Worm (Caenorhabditis elegans): ENCODE data around the gene sgo-1.
A peak's percentile ranks its signal among the peaks of the same experiment; 100 is the strongest.

The sgo-1 gene

DNA sequence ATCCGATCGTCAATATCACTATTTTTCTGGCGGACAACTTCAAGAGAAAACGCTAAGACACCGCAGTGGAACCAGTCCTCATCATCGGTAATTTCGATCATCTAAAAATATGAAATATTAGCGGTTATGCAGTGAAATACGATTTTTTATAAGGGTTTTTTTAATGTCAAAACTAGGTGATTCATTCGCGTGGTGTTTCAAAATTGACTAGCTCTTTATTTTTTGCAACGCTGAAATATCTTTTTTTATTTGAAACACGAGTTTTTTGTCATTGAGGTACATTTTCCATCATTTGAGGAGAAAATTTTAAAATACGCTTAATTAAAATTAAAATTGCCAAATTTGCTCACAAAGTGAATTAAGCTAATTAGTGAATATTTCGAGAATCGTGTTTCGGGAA, 36.8 kb downstream of the sgo-1 start, which contains the start of gene dsb-3:
Gene dsb-3 (minus strand): TSS at position 101 of the 400 bp plus-strand sequence.
- TF ChIP-seq lin-39 (tag; optimal IDR thresholded peaks at IDR 0.05), result no peak
- no peak for TF ChIP-seq aly-2 (tag; optimal IDR thresholded peaks at IDR 0.05)
- no peak for TF ChIP-seq elt-3 (tag; optimal IDR thresholded peaks at IDR 0.05)
- TF ChIP-seq ama-1 (optimal IDR thresholded peaks at IDR 0.05), result no peak
- no peak for TF ChIP-seq daf-12 (tag; optimal IDR thresholded peaks at IDR 0.05)
- no peak for TF ChIP-seq elt-2 (tag; optimal IDR thresholded peaks at IDR 0.05)
- no peak for TF ChIP-seq unc-39 (tag; optimal IDR thresholded peaks at IDR 0.05)
- TF ChIP-seq pqm-1 (tag; optimal IDR thresholded peaks at IDR 0.05), result no peak
- TF ChIP-seq nfya-1 (tag; optimal IDR thresholded peaks at IDR 0.05; ENCODE audit: insufficient read depth), result no peak
- no peak for TF ChIP-seq zag-1 (tag; optimal IDR thresholded peaks at IDR 0.05)
- no peak for TF ChIP-seq pha-4 (tag; optimal IDR thresholded peaks at IDR 0.05)
- TF ChIP-seq fkh-10 (GFP tag; optimal IDR thresholded peaks at IDR 0.05), result no peak
- no peak for TF ChIP-seq skn-1 (tag; optimal IDR thresholded peaks at IDR 0.05)
- no peak for TF ChIP-seq fos-1 (tag; optimal IDR thresholded peaks at IDR 0.05)
- TF ChIP-seq ztf-4 (tag; optimal IDR thresholded peaks at IDR 0.05), result no peak

DNA sequence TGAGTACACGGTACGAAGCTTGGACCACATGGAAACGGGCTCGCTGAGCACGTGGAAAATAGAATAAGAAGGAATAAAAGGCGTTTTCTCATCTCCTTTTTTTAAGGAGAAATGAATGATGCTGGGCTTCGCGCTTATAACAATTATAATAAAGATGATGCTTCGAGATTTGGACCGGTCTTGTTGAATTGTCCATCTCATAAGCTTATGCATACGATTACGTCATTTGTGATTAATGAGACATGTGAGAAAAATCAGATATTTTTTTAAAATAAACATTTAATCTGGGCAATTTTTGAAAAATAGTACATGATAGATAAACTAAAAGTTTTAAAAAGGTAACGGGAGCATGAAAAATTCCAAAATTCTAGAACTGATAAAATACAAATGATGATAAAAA, 39.0 kb downstream of the sgo-1 start, which contains the start of gene C46A5.4:
Gene C46A5.4 (minus strand): TSS at position 101 of the 400 bp plus-strand sequence.
- TF ChIP-seq nhr-23 (tag; optimal IDR thresholded peaks at IDR 0.05) (no peak), elt-2 (tag; optimal IDR thresholded peaks at IDR 0.05) (no peak), unc-62 (GFP tag; optimal IDR thresholded peaks at IDR 0.05) (no peak), eor-1 (tag; optimal IDR thresholded peaks at IDR 0.05) (no peak)

ce11 chrIV:7754114-7754513, 42.2 kb downstream of the sgo-1 start:
- TF ChIP-seq nhr-23 (tag; optimal IDR thresholded peaks at IDR 0.05) (no peak), ceh-28 (tag; optimal IDR thresholded peaks at IDR 0.05) (no peak), unc-39 (tag; optimal IDR thresholded peaks at IDR 0.05) (no peak), ztf-4 (tag; optimal IDR thresholded peaks at IDR 0.05) (no peak), egl-27 (tag; optimal IDR thresholded peaks at IDR 0.05) (no peak), ceh-16 (tag; optimal IDR thresholded peaks at IDR 0.05) (no peak), aly-2 (tag; optimal IDR thresholded peaks at IDR 0.05) (no peak)

- TF ChIP-seq nhr-76 (tag; optimal IDR thresholded peaks at IDR 0.05) (no peak), nhr-25 (tag; optimal IDR thresholded peaks at IDR 0.05) (peak; percentile 16), mdl-1 (tag; optimal IDR thresholded peaks at IDR 0.05) (no peak), ztf-4 (tag; optimal IDR thresholded peaks at IDR 0.05) (no peak), egl-27 (tag; optimal IDR thresholded peaks at IDR 0.05) (no peak), unc-62 (GFP tag; optimal IDR thresholded peaks at IDR 0.05) (no peak), R02D3.7 (tag; optimal IDR thresholded peaks at IDR 0.05) (no peak)
Observed at ce11 chrIV:7753108-7753507, 43.2 kb downstream of the sgo-1 start, which contains the start of gene col-14. col-14 (plus strand) TSS chrIV:7753408.

- TF ChIP-seq elt-2 (tag; optimal IDR thresholded peaks at IDR 0.05) (peak; percentile 88), pqm-1 (tag; optimal IDR thresholded peaks at IDR 0.05) (peak; percentile 52), nhr-12 (tag; optimal IDR thresholded peaks at IDR 0.05) (no peak)
Observed at ce11 chrIV:7747838-7748237, 48.4 kb downstream of the sgo-1 start, which contains the start of gene klo-1. klo-1 (minus strand) TSS chrIV:7748225.

Data from whole organism, L3 larva.